Worm (Caenorhabditis elegans): Measurements from ENCODE around the gene vha-8.

- TF ChIP-seq ama-1 (optimal IDR thresholded peaks at IDR 0.05) = no peak
- no peak for TF ChIP-seq rnt-1 (tag; optimal IDR thresholded peaks at IDR 0.05)
- no peak for TF ChIP-seq fkh-6 (tag; optimal IDR thresholded peaks at IDR 0.05)
- no peak for TF ChIP-seq ceh-2 (tag; optimal IDR thresholded peaks at IDR 0.05)
Measured at ce11 chrIV:6836769-6837168, 45.9 kb downstream of the vha-8 start.
